Worm (Caenorhabditis elegans) whole organism, midembryonic: ENCODE results near the gene T08B1.4.

Experiments used
- T22C8.4 ChIP-seq: fragments of 200-800 bp; sonication (Bioruptor generic); IDR thresholded peaks from 2 replicates; pipeline ENCODE4 v1.3.6; 2022; ENCODE audit warnings: missing genetic modification characterization, missing compliant biosample characterization
- cog-1 ChIP-seq: sonication (generic microtip); optimal IDR thresholded peaks from 2 replicates; lab custom pipeline; 2016; ENCODE audit warnings: missing genetic modification characterization, missing compliant biosample characterization
- med-1 ChIP-seq: sonication (generic microtip); optimal IDR thresholded peaks from 2 replicates; lab custom pipeline; 2017; ENCODE audit warnings: missing genetic modification characterization, mild to moderate bottlenecking, missing compliant biosample characterization, antibody characterized with exemption, missing genetic modification reagents; ENCODE audit not compliant: insufficient read depth
- ref-1 ChIP-seq: fragments of 200-800 bp; sonication (Bioruptor generic); conservative IDR thresholded peaks from 2 replicates; pipeline ENCODE4 v1.3.6; 2022; ENCODE audit warnings: missing genetic modification reagents, missing genetic modification characterization, missing compliant biosample characterization
- tab-1 ChIP-seq: fragments of 200-800 bp; sonication (Bioruptor generic); IDR thresholded peaks from 2 replicates; pipeline ENCODE4 v1.3.6; 2022; ENCODE audit warnings: missing genetic modification characterization, missing compliant biosample characterization
- ztf-23 ChIP-seq: fragments of 200-800 bp; sonication (Bioruptor generic); IDR thresholded peaks from 2 replicates; pipeline ENCODE4 v1.3.6; 2022; ENCODE audit warnings: missing genetic modification reagents, missing genetic modification characterization, missing compliant biosample characterization
- ztf-29 ChIP-seq: fragments of 200-800 bp; sonication (Bioruptor generic); IDR thresholded peaks from 2 replicates; pipeline ENCODE4 v1.3.6; 2022; ENCODE audit warnings: missing genetic modification reagents, missing genetic modification characterization, missing compliant biosample characterization

DNA sequence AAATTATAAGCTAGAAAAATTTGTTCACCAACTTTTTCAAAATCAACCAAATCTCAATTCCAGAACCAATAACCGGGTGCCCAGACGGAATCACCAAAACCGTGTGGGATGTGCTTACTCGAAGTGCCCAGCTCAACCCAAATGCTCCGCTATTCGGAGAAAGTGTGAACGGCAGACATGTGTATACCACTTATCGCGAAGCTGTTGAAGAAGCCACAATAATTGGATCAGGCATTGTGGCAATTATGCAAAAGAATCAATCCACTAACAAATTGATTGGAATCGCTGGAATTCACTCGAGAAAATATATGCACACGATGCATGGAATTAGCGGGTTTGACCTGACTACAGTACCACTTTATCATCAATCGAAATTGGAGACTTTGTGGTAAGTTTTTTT, 9.4 kb upstream of the T08B1.4 start:
- TF ChIP-seq ztf-29 (no peak), T22C8.4 (no peak), med-1 (GFP tag; lab: Kevin White, UChicago) (no peak), cog-1 (no peak), ref-1 (no peak), tab-1 (GFP tag; lab: Robert Waterston, UW) (no peak), ztf-23 (GFP tag; lab: Robert Waterston, UW) (no peak)
